Worm (Caenorhabditis elegans) whole organism, midembryonic: ENCODE measurements around the gene W06A7.2.
"Not testable (repeated sequence)": the region's sequence is repeated elsewhere in the genome, so short reads cannot be mapped to it uniquely, and the experiment has no call there.

Source experiments
- T22C8.4 ChIP-seq: fragments of 200-800 bp; sonication (Bioruptor generic); IDR thresholded peaks from 2 replicates; pipeline ENCODE4 v1.3.6; 2022; ENCODE audit warnings: missing genetic modification characterization, missing compliant biosample characterization
- cog-1 ChIP-seq: sonication (generic microtip); optimal IDR thresholded peaks from 2 replicates; lab custom pipeline; 2016; ENCODE audit warnings: missing genetic modification characterization, missing compliant biosample characterization
- flt-1 ChIP-seq: fragments of 200-800 bp; sonication (Bioruptor generic); IDR thresholded peaks from 2 replicates; pipeline ENCODE4 v1.3.6; 2022; ENCODE audit warnings: missing genetic modification characterization, missing compliant biosample characterization
- klf-2 ChIP-seq: fragments of 200-800 bp; sonication (Bioruptor generic); conservative IDR thresholded peaks from 2 replicates; pipeline ENCODE4 v1.3.6; 2022; ENCODE audit warnings: missing genetic modification reagents, missing genetic modification characterization, missing compliant biosample characterization
- med-1 ChIP-seq: sonication (generic microtip); optimal IDR thresholded peaks from 2 replicates; lab custom pipeline; 2017; ENCODE audit warnings: missing genetic modification characterization, mild to moderate bottlenecking, missing compliant biosample characterization, antibody characterized with exemption, missing genetic modification reagents; ENCODE audit not compliant: insufficient read depth
- ref-1 ChIP-seq: fragments of 200-800 bp; sonication (Bioruptor generic); conservative IDR thresholded peaks from 2 replicates; pipeline ENCODE4 v1.3.6; 2022; ENCODE audit warnings: missing genetic modification reagents, missing genetic modification characterization, missing compliant biosample characterization
- tab-1 ChIP-seq: fragments of 200-800 bp; sonication (Bioruptor generic); IDR thresholded peaks from 2 replicates; pipeline ENCODE4 v1.3.6; 2022; ENCODE audit warnings: missing genetic modification characterization, missing compliant biosample characterization
- ztf-23 ChIP-seq: fragments of 200-800 bp; sonication (Bioruptor generic); IDR thresholded peaks from 2 replicates; pipeline ENCODE4 v1.3.6; 2022; ENCODE audit warnings: missing genetic modification reagents, missing genetic modification characterization, missing compliant biosample characterization
- ztf-29 ChIP-seq: fragments of 200-800 bp; sonication (Bioruptor generic); IDR thresholded peaks from 2 replicates; pipeline ENCODE4 v1.3.6; 2022; ENCODE audit warnings: missing genetic modification reagents, missing genetic modification characterization, missing compliant biosample characterization

Gene W06A7.2

DNA sequence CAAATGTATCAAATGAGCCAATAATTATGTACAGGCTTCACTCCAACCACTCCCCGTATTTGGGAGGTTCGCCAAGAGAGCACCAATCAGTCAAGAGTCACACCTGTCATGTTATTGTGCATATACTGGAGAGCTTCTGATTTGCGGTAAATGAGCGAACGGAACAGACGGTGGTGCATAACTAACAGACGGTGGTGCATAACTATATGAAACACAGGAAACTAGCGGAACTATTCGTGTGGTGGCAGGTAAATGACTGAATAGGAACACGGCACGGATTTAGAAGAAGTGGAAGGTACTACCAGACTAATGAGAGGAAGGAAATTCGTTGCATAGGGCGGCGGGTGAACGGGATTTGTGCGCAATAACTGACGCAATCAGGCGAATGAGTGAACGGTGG, 28.6 kb upstream of the W06A7.2 start:
- no peak for TF ChIP-seq ref-1 (GFP tag; lab: Robert Waterston, UW)
- no peak for TF ChIP-seq klf-2 (GFP tag; lab: Robert Waterston, UW)
- no peak for TF ChIP-seq ztf-29 (GFP tag; lab: Robert Waterston, UW)
- TF ChIP-seq T22C8.4 (GFP tag; lab: Robert Waterston, UW), result no peak
- no peak for TF ChIP-seq ztf-23
- TF ChIP-seq cog-1 (tag; lab: Kevin White, UChicago), result no peak
- no peak for TF ChIP-seq med-1
- no peak for TF ChIP-seq tab-1 (GFP tag; lab: Robert Waterston, UW)
- TF ChIP-seq flt-1 (GFP tag; lab: Robert Waterston, UW), result no peak

DNA sequence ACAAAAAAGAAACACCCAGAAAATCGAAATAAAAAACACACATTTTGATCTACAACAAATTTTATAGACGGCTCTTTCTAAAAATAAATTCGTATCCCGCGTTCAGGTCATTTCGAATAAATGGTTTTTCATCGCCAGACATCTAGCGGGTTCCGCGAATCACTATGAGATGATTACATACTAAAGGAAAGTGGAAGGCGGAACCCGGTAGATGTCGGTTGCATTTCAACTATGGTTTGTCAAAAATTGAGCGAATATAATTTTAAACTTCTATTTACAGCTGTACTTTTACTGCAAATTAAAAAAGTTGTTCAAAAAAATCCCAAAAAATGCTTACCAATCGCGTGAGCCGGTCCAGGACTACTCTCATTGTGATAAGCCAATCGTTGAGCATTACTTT, 23.8 kb upstream of the W06A7.2 start:
- TF ChIP-seq T22C8.4 (GFP tag; lab: Robert Waterston, UW) (no peak), cog-1 (tag; lab: Kevin White, UChicago) (no peak), flt-1 (GFP tag; lab: Robert Waterston, UW) (no peak), ztf-29 (GFP tag; lab: Robert Waterston, UW) (no peak), ref-1 (GFP tag; lab: Robert Waterston, UW) (no peak), klf-2 (GFP tag; lab: Robert Waterston, UW) (no peak), tab-1 (GFP tag; lab: Robert Waterston, UW) (no peak), ztf-23 (no peak), med-1 (no peak)

- no peak for TF ChIP-seq cog-1 (tag; lab: Kevin White, UChicago)
- no peak for TF ChIP-seq T22C8.4 (GFP tag; lab: Robert Waterston, UW)
- no peak for TF ChIP-seq flt-1 (GFP tag; lab: Robert Waterston, UW)
- TF ChIP-seq ztf-23, result no peak
- TF ChIP-seq ztf-29 (GFP tag; lab: Robert Waterston, UW), result no peak
- TF ChIP-seq tab-1 (GFP tag; lab: Robert Waterston, UW), result no peak
- no peak for TF ChIP-seq klf-2 (GFP tag; lab: Robert Waterston, UW)
- TF ChIP-seq ref-1 (GFP tag; lab: Robert Waterston, UW), result no peak
- no peak for TF ChIP-seq med-1
Measured at ce11 chrV:14800402-14800801, 21.3 kb upstream of the W06A7.2 start.

- TF ChIP-seq cog-1 (tag; lab: Kevin White, UChicago) (no peak), klf-2 (GFP tag; lab: Robert Waterston, UW) (no peak), flt-1 (GFP tag; lab: Robert Waterston, UW) (no peak), ref-1 (GFP tag; lab: Robert Waterston, UW) (no peak), ztf-29 (GFP tag; lab: Robert Waterston, UW) (no peak), T22C8.4 (GFP tag; lab: Robert Waterston, UW) (no peak), tab-1 (GFP tag; lab: Robert Waterston, UW) (no peak), med-1 (no peak)
Measured at ce11 chrV:14806204-14806737, 15.4 kb upstream of the W06A7.2 start.

DNA sequence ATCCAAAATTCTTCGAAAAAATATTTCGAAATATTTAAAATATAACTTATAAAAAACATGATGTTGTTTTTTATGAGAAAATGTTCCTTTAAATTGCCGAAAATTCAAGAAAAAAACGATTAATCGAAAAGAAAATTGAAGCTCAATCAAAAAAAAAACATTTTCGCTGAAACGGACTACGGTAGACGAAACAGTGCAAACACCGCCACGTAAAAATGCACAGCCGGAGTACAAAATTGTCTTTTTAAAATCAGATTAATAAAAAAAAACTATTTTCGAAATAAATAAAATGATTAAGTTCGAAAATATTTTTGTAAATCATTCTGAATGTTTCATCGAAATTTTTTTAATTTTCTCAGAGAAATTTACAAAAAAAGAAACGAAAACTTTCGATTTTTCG, 8.1 kb upstream of the W06A7.2 start:
- TF ChIP-seq flt-1 (GFP tag; lab: Robert Waterston, UW), result no peak
- no peak for TF ChIP-seq ztf-23
- no peak for TF ChIP-seq T22C8.4 (GFP tag; lab: Robert Waterston, UW)
- TF ChIP-seq med-1, result no peak
- TF ChIP-seq cog-1 (tag; lab: Kevin White, UChicago), result no peak
- TF ChIP-seq ref-1 (GFP tag; lab: Robert Waterston, UW), result no peak
- no peak for TF ChIP-seq ztf-29 (GFP tag; lab: Robert Waterston, UW)
- TF ChIP-seq klf-2 (GFP tag; lab: Robert Waterston, UW), result no peak
- TF ChIP-seq tab-1 (GFP tag; lab: Robert Waterston, UW), result no peak

ce11 chrV:14815500-14815899, 6.2 kb upstream of the W06A7.2 start, which contains the start of gene rin-1:
Gene rin-1 (minus strand): TSS chrV:14815600.
- TF ChIP-seq ref-1 (GFP tag; lab: Robert Waterston, UW) (no peak), klf-2 (GFP tag; lab: Robert Waterston, UW) (no peak), ztf-23 (no peak), flt-1 (GFP tag; lab: Robert Waterston, UW) (no peak), T22C8.4 (GFP tag; lab: Robert Waterston, UW) (no peak), tab-1 (GFP tag; lab: Robert Waterston, UW) (no peak), med-1 (no peak), cog-1 (tag; lab: Kevin White, UChicago) (no peak)

ce11 chrV:14820314-14820713, 1.3 kb upstream of the W06A7.2 start:
- no peak for TF ChIP-seq flt-1 (GFP tag; lab: Robert Waterston, UW)
- no peak for TF ChIP-seq T22C8.4 (GFP tag; lab: Robert Waterston, UW)
- TF ChIP-seq ref-1 (GFP tag; lab: Robert Waterston, UW), result no peak
- no peak for TF ChIP-seq med-1
- TF ChIP-seq tab-1 (GFP tag; lab: Robert Waterston, UW), result no peak
- no peak for TF ChIP-seq cog-1 (tag; lab: Kevin White, UChicago)

ce11 chrV:14824124-14824523, 2.5 kb downstream of the W06A7.2 start, which contains the start of gene W06A7.4:
Gene W06A7.4 (plus strand): TSS chrV:14824424.
- no peak for TF ChIP-seq tab-1 (GFP tag; lab: Robert Waterston, UW)
- no peak for TF ChIP-seq ref-1 (GFP tag; lab: Robert Waterston, UW)
- no peak for TF ChIP-seq T22C8.4 (GFP tag; lab: Robert Waterston, UW)
- no peak for TF ChIP-seq cog-1 (tag; lab: Kevin White, UChicago)
- no peak for TF ChIP-seq flt-1 (GFP tag; lab: Robert Waterston, UW)
- no peak for TF ChIP-seq ztf-23
- TF ChIP-seq med-1, result no peak
- TF ChIP-seq klf-2 (GFP tag; lab: Robert Waterston, UW), result no peak
- no peak for TF ChIP-seq ztf-29 (GFP tag; lab: Robert Waterston, UW)

ce11 chrV:14826952-14827351, 5.3 kb downstream of the W06A7.2 start, which contains the start of gene nspa-8:
Gene nspa-8 (minus strand): TSS chrV:14827052.
- TF ChIP-seq ztf-23; T22C8.4 (GFP tag; lab: Robert Waterston, UW); med-1: not testable (repeated sequence)

DNA sequence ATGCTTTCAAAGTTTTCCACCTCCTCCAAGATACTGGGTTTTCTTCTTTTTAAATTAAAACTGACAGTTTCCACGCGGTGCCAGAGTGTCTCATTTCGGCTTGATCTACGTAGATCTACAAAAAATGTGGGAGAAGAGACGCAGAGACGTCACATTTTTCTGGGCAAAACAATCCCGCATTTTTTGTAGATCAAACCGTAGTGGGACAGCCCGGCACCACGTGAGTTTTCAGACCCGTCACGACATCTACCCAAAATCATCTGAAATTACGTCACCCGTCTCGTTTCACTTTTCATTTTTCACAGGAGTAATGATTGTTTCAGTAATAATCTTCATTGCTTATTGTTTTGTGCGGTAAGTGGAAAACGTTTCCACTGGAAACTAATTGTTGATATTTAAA, 6.8 kb downstream of the W06A7.2 start:
- 0 out of 2 replicates have a peak, but pooled peaks have one; percentile 17 for TF ChIP-seq ztf-29 (GFP tag; lab: Robert Waterston, UW)
- no peak for TF ChIP-seq klf-2 (GFP tag; lab: Robert Waterston, UW)
